Fruit fly (Drosophila melanogaster) whole organism, embryonic: ENCODE measurements around the gene Naam.
A peak's percentile ranks its signal among the peaks of the same experiment; 100 is the strongest.

Source experiments
- Adf1 ChIP-seq: fragments of 200-800 bp; sonication (Bioruptor generic); IDR thresholded peaks from 2 replicates; pipeline ENCODE4 v1.3.6; 2022; ENCODE audit warnings: missing biosample characterization, missing genetic modification characterization
- B-H2 ChIP-seq: fragments of 200-800 bp; sonication (Bioruptor generic); optimal IDR thresholded peaks from 2 replicates; lab custom pipeline; 2018; ENCODE audit warnings: missing biosample characterization, mild to moderate bottlenecking, missing genetic modification characterization
- CG10462 ChIP-seq: fragments of 200-800 bp; sonication (Bioruptor generic); optimal IDR thresholded peaks from 2 replicates; lab custom pipeline; 2016; ENCODE audit warnings: missing biosample characterization, missing genetic modification characterization
- CG10654 ChIP-seq: fragments of 200-800 bp; sonication (Bioruptor generic); optimal IDR thresholded peaks from 2 replicates; lab custom pipeline; 2016; ENCODE audit warnings: missing biosample characterization, missing genetic modification characterization
- CG10979 ChIP-seq: fragments of 200-800 bp; sonication (Bioruptor generic); optimal IDR thresholded peaks from 2 replicates; lab custom pipeline; 2018; ENCODE audit warnings: missing biosample characterization, mild to moderate bottlenecking, missing genetic modification characterization, moderate library complexity
- CG13123 ChIP-seq: fragments of 200-800 bp; sonication (Bioruptor generic); optimal IDR thresholded peaks from 2 replicates; lab custom pipeline; 2016; ENCODE audit warnings: missing biosample characterization, missing genetic modification characterization
- CG15073 ChIP-seq: fragments of 200-800 bp; sonication (Bioruptor generic); optimal IDR thresholded peaks from 2 replicates; lab custom pipeline; 2016; ENCODE audit warnings: missing biosample characterization, missing genetic modification characterization
- CG16779 ChIP-seq: fragments of 200-800 bp; sonication (Bioruptor generic); IDR thresholded peaks from 2 replicates; pipeline ENCODE4 v1.3.6; 2022; ENCODE audit warnings: missing biosample characterization, missing genetic modification characterization
- CG16863 ChIP-seq: fragments of 200-800 bp; sonication (Bioruptor generic); optimal IDR thresholded peaks from 3 replicates; lab custom pipeline; 2016; ENCODE audit warnings: missing biosample characterization, missing genetic modification characterization
- CG17912 ChIP-seq: fragments of 200-800 bp; sonication (Bioruptor generic); optimal IDR thresholded peaks from 2 replicates; lab custom pipeline; 2018; ENCODE audit warnings: missing biosample characterization, mild to moderate bottlenecking, missing genetic modification characterization
- CG18476 ChIP-seq: fragments of 200-800 bp; sonication (Bioruptor generic); optimal IDR thresholded peaks from 2 replicates; lab custom pipeline; 2016; ENCODE audit warnings: missing biosample characterization, mild to moderate bottlenecking, missing genetic modification characterization
- CG31224 ChIP-seq: fragments of 200-800 bp; sonication (Bioruptor generic); IDR thresholded peaks from 2 replicates; pipeline ENCODE4 v1.3.6; 2022; ENCODE audit warnings: missing biosample characterization, missing genetic modification characterization
- CG31388 ChIP-seq: fragments of 200-800 bp; sonication (Bioruptor generic); optimal IDR thresholded peaks from 2 replicates; lab custom pipeline; 2016; ENCODE audit warnings: missing biosample characterization, missing genetic modification characterization
- CG32767 ChIP-seq: fragments of 200-800 bp; sonication (Bioruptor generic); IDR thresholded peaks from 2 replicates; pipeline ENCODE4 v1.3.6; 2022; ENCODE audit warnings: missing biosample characterization, missing genetic modification characterization
- CG32772 ChIP-seq: fragments of 200-800 bp; sonication (Bioruptor generic); IDR thresholded peaks from 2 replicates; pipeline ENCODE4 v1.3.6; 2022; ENCODE audit warnings: missing biosample characterization, missing genetic modification characterization
- CG3281 ChIP-seq: fragments of 200-800 bp; sonication (Bioruptor generic); optimal IDR thresholded peaks from 3 replicates; lab custom pipeline; 2017; ENCODE audit warnings: missing biosample characterization, mild to moderate bottlenecking, missing genetic modification characterization
- CG3838 ChIP-seq: fragments of 200-800 bp; sonication (Bioruptor generic); optimal IDR thresholded peaks from 3 replicates; lab custom pipeline; 2016; ENCODE audit warnings: missing biosample characterization, missing genetic modification characterization
- CG5180 ChIP-seq: fragments of 200-800 bp; sonication (Bioruptor generic); optimal IDR thresholded peaks from 3 replicates; lab custom pipeline; 2017; ENCODE audit warnings: missing biosample characterization, missing genetic modification characterization, mild to moderate bottlenecking, moderate library complexity, missing genetic modification reagents
- CG5245 ChIP-seq: fragments of 200-800 bp; sonication (Bioruptor generic); optimal IDR thresholded peaks from 3 replicates; lab custom pipeline; 2016; ENCODE audit warnings: missing biosample characterization, missing genetic modification characterization
- CG9437 ChIP-seq: fragments of 200-800 bp; sonication (Bioruptor generic); optimal IDR thresholded peaks from 2 replicates; lab custom pipeline; 2018; ENCODE audit warnings: missing biosample characterization, mild to moderate bottlenecking, missing genetic modification characterization
- CG9797 ChIP-seq: fragments of 200-800 bp; sonication (Bioruptor generic); optimal IDR thresholded peaks from 3 replicates; lab custom pipeline; 2018; ENCODE audit warnings: missing biosample characterization, mild to moderate bottlenecking, missing genetic modification characterization
- Dbx ChIP-seq: fragments of 200-800 bp; sonication (Bioruptor generic); IDR thresholded peaks from 3 replicates; pipeline ENCODE4 v1.3.6; 2022; ENCODE audit warnings: missing biosample characterization, missing genetic modification characterization
- Dip2 ChIP-seq: fragments of 200-800 bp; sonication (Bioruptor generic); IDR thresholded peaks from 2 replicates; pipeline ENCODE4 v1.3.6; 2022; ENCODE audit warnings: missing biosample characterization, missing genetic modification characterization
- Dref ChIP-seq: fragments of 200-800 bp; sonication (Bioruptor generic); IDR thresholded peaks from 2 replicates; pipeline ENCODE4 v1.3.6; 2022; ENCODE audit warnings: missing biosample characterization, missing genetic modification characterization
- Ets65A ChIP-seq: fragments of 200-800 bp; sonication (Bioruptor generic); peaks from one replicate; lab custom pipeline; 2016; ENCODE audit warnings: missing biosample characterization, missing genetic modification characterization
- Fer1 ChIP-seq: fragments of 200-800 bp; sonication (Bioruptor generic); optimal IDR thresholded peaks from 2 replicates; lab custom pipeline; 2017; ENCODE audit warnings: missing biosample characterization, mild to moderate bottlenecking, missing genetic modification characterization
- Gug ChIP-seq: fragments of 200-800 bp; sonication (Bioruptor generic); IDR thresholded peaks from 4 replicates; pipeline ENCODE4 v1.3.6; 2022; ENCODE audit warnings: missing biosample characterization, missing genetic modification characterization
- HHEX ChIP-seq: fragments of 200-800 bp; sonication (Bioruptor generic); optimal IDR thresholded peaks from 3 replicates; lab custom pipeline; 2017; ENCODE audit warnings: missing biosample characterization, mild to moderate bottlenecking, missing genetic modification characterization, missing genetic modification reagents
- HLH3B ChIP-seq: fragments of 200-800 bp; sonication (Bioruptor generic); IDR thresholded peaks from 2 replicates; pipeline ENCODE4 v1.3.6; 2022; ENCODE audit warnings: missing biosample characterization, missing genetic modification characterization
- HLH4C ChIP-seq: fragments of 200-800 bp; sonication (Bioruptor generic); IDR thresholded peaks from 3 replicates; pipeline ENCODE4 v1.3.6; 2022; ENCODE audit warnings: missing biosample characterization, missing genetic modification characterization; ENCODE audit not compliant: partially characterized antibody
- Kr ChIP-seq: fragments of 200-800 bp; sonication (Bioruptor generic); optimal IDR thresholded peaks from 2 replicates; lab custom pipeline; 2017; ENCODE audit warnings: missing biosample characterization, mild to moderate bottlenecking, missing genetic modification characterization
- MTF-1 ChIP-seq: fragments of 200-800 bp; sonication (Bioruptor generic); optimal IDR thresholded peaks from 2 replicates; lab custom pipeline; 2018; ENCODE audit warnings: missing biosample characterization, mild to moderate bottlenecking, missing genetic modification characterization, borderline replicate concordance
- NC2β ChIP-seq: fragments of 200-800 bp; sonication (Bioruptor generic); optimal IDR thresholded peaks from 2 replicates; lab custom pipeline; 2016; ENCODE audit warnings: missing biosample characterization, missing genetic modification characterization
- Oli ChIP-seq: fragments of 200-800 bp; sonication (Bioruptor generic); optimal IDR thresholded peaks from 2 replicates; lab custom pipeline; 2018; ENCODE audit warnings: missing biosample characterization, mild to moderate bottlenecking, missing genetic modification characterization, moderate library complexity
- abd-A ChIP-seq: fragments of 200-800 bp; sonication (Bioruptor generic); optimal IDR thresholded peaks from 3 replicates; lab custom pipeline; 2019; ENCODE audit warnings: missing biosample characterization, mild to moderate bottlenecking, missing genetic modification characterization, moderate library complexity
- ac ChIP-seq: fragments of 200-800 bp; sonication (Bioruptor generic); optimal IDR thresholded peaks from 3 replicates; lab custom pipeline; 2017; ENCODE audit warnings: missing biosample characterization, mild to moderate bottlenecking, missing genetic modification characterization
- az2 ChIP-seq: fragments of 200-800 bp; sonication (Bioruptor generic); optimal IDR thresholded peaks from 3 replicates; lab custom pipeline; 2016; ENCODE audit warnings: missing biosample characterization, missing genetic modification characterization
- dimm ChIP-seq: fragments of 200-800 bp; sonication (Bioruptor generic); IDR thresholded peaks from 2 replicates; pipeline ENCODE4 v1.3.6; 2022; ENCODE audit warnings: missing biosample characterization, missing genetic modification characterization
- emc ChIP-seq: fragments of 200-800 bp; sonication (Bioruptor generic); optimal IDR thresholded peaks from 2 replicates; lab custom pipeline; 2016; ENCODE audit warnings: missing biosample characterization, missing genetic modification characterization
- exex ChIP-seq: fragments of 200-800 bp; sonication (Bioruptor generic); optimal IDR thresholded peaks from 4 replicates; lab custom pipeline; 2018; ENCODE audit warnings: missing biosample characterization, mild to moderate bottlenecking, missing genetic modification characterization, moderate library complexity
- hth ChIP-seq: fragments of >200 bp; optimal IDR thresholded peaks from 2 replicates; lab custom pipeline; 2017; ENCODE audit warnings: inconsistent platforms
- inv ChIP-seq: fragments of 200-800 bp; sonication (Bioruptor generic); IDR thresholded peaks from 2 replicates; pipeline ENCODE4 v1.3.6; 2022; ENCODE audit warnings: missing biosample characterization, missing genetic modification characterization; ENCODE audit not compliant: partially characterized antibody
- lab ChIP-seq: fragments of 200-800 bp; sonication (Bioruptor generic); optimal IDR thresholded peaks from 3 replicates; lab custom pipeline; 2017; ENCODE audit warnings: missing biosample characterization, missing genetic modification characterization, mild to moderate bottlenecking, moderate library complexity, missing genetic modification reagents
- maf-S ChIP-seq: fragments of 200-800 bp; sonication (Bioruptor generic); optimal IDR thresholded peaks from 2 replicates; lab custom pipeline; 2016; ENCODE audit warnings: missing biosample characterization, missing genetic modification characterization
- nerfin-1 ChIP-seq: fragments of 200-800 bp; sonication (Bioruptor generic); optimal IDR thresholded peaks from 3 replicates; lab custom pipeline; 2019; ENCODE audit warnings: missing biosample characterization, mild to moderate bottlenecking, missing genetic modification characterization, moderate library complexity
- nmo ChIP-seq: fragments of 200-800 bp; sonication (Bioruptor generic); optimal IDR thresholded peaks from 2 replicates; lab custom pipeline; 2018; ENCODE audit warnings: missing biosample characterization, mild to moderate bottlenecking, missing genetic modification characterization, moderate library complexity
- slou ChIP-seq: fragments of 200-800 bp; sonication (Bioruptor generic); optimal IDR thresholded peaks from 3 replicates; lab custom pipeline; 2016; ENCODE audit warnings: missing biosample characterization, missing genetic modification characterization
- tin ChIP-seq: fragments of 200-800 bp; sonication (Bioruptor generic); optimal IDR thresholded peaks from 3 replicates; lab custom pipeline; 2016; ENCODE audit warnings: missing biosample characterization, missing genetic modification characterization
- toy ChIP-seq: fragments of 200-800 bp; sonication (Bioruptor generic); IDR thresholded peaks from 2 replicates; pipeline ENCODE4 v1.3.6; 2022; ENCODE audit warnings: missing biosample characterization, missing genetic modification characterization
- tx ChIP-seq: fragments of 200-800 bp; sonication (Bioruptor generic); optimal IDR thresholded peaks from 2 replicates; lab custom pipeline; 2016; ENCODE audit warnings: missing biosample characterization, missing genetic modification characterization

Gene Naam

DNA sequence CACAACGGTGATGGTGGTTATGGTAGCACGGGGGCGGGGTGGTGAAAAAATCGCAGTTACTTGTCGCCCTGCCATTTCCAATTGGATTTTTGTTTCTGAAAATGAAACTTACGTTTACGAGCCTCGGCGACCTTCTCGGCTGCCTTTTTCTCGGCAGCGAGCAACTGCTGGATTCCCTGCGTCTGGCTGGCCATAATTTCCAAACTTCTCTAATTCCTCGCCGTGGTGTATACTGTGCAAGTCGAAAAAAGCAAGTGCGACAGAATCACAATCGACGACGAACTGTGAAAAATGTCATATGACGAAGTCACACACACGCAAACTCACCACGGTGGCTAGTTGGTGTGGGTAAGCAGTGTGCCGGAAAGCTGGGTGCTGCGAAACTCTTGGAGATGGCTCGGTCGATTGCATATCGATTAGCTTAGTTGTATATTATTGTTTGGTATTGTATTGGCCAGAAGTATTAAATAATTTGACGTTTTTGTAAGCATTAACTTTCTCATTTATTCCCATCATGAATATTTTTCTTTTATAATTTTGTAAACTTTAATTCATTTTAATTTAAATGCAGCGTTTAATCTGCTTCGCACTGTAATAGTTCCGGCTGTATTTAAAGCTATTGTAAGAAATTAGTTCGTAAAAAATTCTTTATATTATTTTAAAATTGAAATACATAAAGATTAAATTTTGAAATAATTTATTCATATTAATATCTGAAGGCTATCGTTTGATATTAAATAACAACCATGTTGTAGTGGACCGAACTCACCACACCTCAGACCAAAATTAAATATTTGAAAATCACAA is 27.0 kb upstream of the Naam start, which contains the start of gene Vha13 (continued):
- TF ChIP-seq toy = no peak
- peak; percentile 0 for TF ChIP-seq slou (GFP tag; lab: Kevin White, UChicago)
- TF ChIP-seq B-H2 = peak; percentile 59
- TF ChIP-seq CG16863 (GFP tag; lab: Kevin White, UChicago) = peak; percentile 11
- peak; percentile 29 for TF ChIP-seq CG9437 (GFP tag; lab: Kevin White, UChicago)
- no peak for TF ChIP-seq CG10979 (tag; lab: Kevin White, UChicago)
- no peak for TF ChIP-seq CG32767 (GFP tag; lab: Robert Waterston, UW)
- no peak for TF ChIP-seq hth (lab: Kevin White, UChicago)
- TF ChIP-seq Gug = peak; percentile 82
- no peak for TF ChIP-seq CG13123 (GFP tag; lab: Kevin White, UChicago)
- peak; percentile 80 for TF ChIP-seq Fer1 (GFP tag; lab: Kevin White, UChicago)
- TF ChIP-seq nmo (GFP tag; lab: Kevin White, UChicago) = peak; percentile 36
- peak; percentile 38; the same call in 1 of the 2 replicates for TF ChIP-seq HLH3B (GFP tag; lab: Robert Waterston, UW)
- peak; percentile 74 for TF ChIP-seq lab (GFP tag; lab: Kevin White, UChicago)
- TF ChIP-seq CG18476 (GFP tag; lab: Kevin White, UChicago) = no peak
- no peak for TF ChIP-seq NC2β
- TF ChIP-seq nerfin-1 (tag; lab: Kevin White, UChicago) = peak; percentile 40
- peak; percentile 69 for TF ChIP-seq abd-A (tag; lab: Kevin White, UChicago)
- TF ChIP-seq CG10654 (GFP tag; lab: Kevin White, UChicago) = no peak
- TF ChIP-seq CG5180 = no peak
- peak; percentile 39 for TF ChIP-seq MTF-1 (GFP tag; lab: Kevin White, UChicago)
- no peak for TF ChIP-seq Oli (tag; lab: Kevin White, UChicago)
- peak; percentile 95 for TF ChIP-seq Ets65A (GFP tag; lab: Kevin White, UChicago)
- TF ChIP-seq CG9797 (GFP tag; lab: Kevin White, UChicago) = peak; percentile 16
- no peak for TF ChIP-seq CG15073 (GFP tag; lab: Kevin White, UChicago)
- TF ChIP-seq CG32772 (GFP tag; lab: Robert Waterston, UW) = peak; percentile 41; the same call in 1 of the 2 replicates
- TF ChIP-seq inv (GFP tag; lab: Robert Waterston, UW) = peak; percentile 62
- peak; percentile 14 for TF ChIP-seq CG5245 (GFP tag; lab: Kevin White, UChicago)
- TF ChIP-seq Dref = peak; percentile 80
- no peak for TF ChIP-seq HHEX (GFP tag; lab: Kevin White, UChicago)
- TF ChIP-seq tx (GFP tag; lab: Kevin White, UChicago) = no peak
- no peak for TF ChIP-seq Kr (GFP tag; lab: Kevin White, UChicago)
- TF ChIP-seq CG17912 (GFP tag; lab: Kevin White, UChicago) = no peak
- peak; percentile 75 for TF ChIP-seq Dbx (GFP tag; lab: Robert Waterston, UW)
- peak; percentile 33 for TF ChIP-seq CG3281 (GFP tag; lab: Kevin White, UChicago)
- peak; percentile 43 for TF ChIP-seq tin (GFP tag; lab: Kevin White, UChicago)
- no peak for TF ChIP-seq ac (GFP tag; lab: Kevin White, UChicago)
- TF ChIP-seq emc (GFP tag; lab: Kevin White, UChicago) = no peak
- TF ChIP-seq CG31388 (GFP tag; lab: Kevin White, UChicago) = no peak
- no peak for TF ChIP-seq dimm (GFP tag; lab: Robert Waterston, UW)
- TF ChIP-seq maf-S (GFP tag; lab: Kevin White, UChicago) = peak; percentile 48
- peak; percentile 18 for TF ChIP-seq az2
- TF ChIP-seq HLH4C (GFP tag; lab: Robert Waterston, UW) = peak; percentile 7; the same call in 1 of the 3 replicates
- TF ChIP-seq exex (tag; lab: Kevin White, UChicago) = no peak
- TF ChIP-seq CG3838 (GFP tag; lab: Kevin White, UChicago) = no peak
- TF ChIP-seq Dip2 = no peak
- no peak; the same call in 1 of the 2 replicates for TF ChIP-seq Adf1 (GFP tag; lab: Robert Waterston, UW)
- no peak for TF ChIP-seq CG16779 (GFP tag; lab: Robert Waterston, UW)
- no peak for TF ChIP-seq CG10462 (GFP tag; lab: Kevin White, UChicago)
- peak; percentile 34; the same call in 1 of the 2 replicates for TF ChIP-seq CG31224 (GFP tag; lab: Robert Waterston, UW)
